Worm (Caenorhabditis elegans) whole organism, L2 larva: ENCODE results near the gene ttr-29.

Source experiments
- R02D3.7 ChIP-seq: fragments of 150-350 bp; optimal IDR thresholded peaks from 2 replicates; lab custom pipeline; 2014; ENCODE audit warnings: missing biosample characterization, missing genetic modification characterization
- Y55F3AM.14 ChIP-seq: fragments of 200-800 bp; sonication (Bioruptor generic); optimal IDR thresholded peaks from 2 replicates; lab custom pipeline; 2018; ENCODE audit warnings: mild to moderate bottlenecking, missing genetic modification characterization, missing compliant biosample characterization
- ZK546.5 ChIP-seq: sonication (generic microtip); optimal IDR thresholded peaks from 2 replicates; lab custom pipeline; 2017; ENCODE audit warnings: missing biosample characterization, missing genetic modification characterization
- alr-1 ChIP-seq: fragments of 150-350 bp; optimal IDR thresholded peaks from 2 replicates; lab custom pipeline; 2014; ENCODE audit warnings: missing biosample characterization, missing genetic modification characterization
- aly-2 ChIP-seq: fragments of 150-350 bp; optimal IDR thresholded peaks from 2 replicates; lab custom pipeline; 2014; ENCODE audit warnings: missing biosample characterization, missing genetic modification characterization
- ama-1 ChIP-seq: fragments of 150-350 bp; optimal IDR thresholded peaks from 2 replicates; lab custom pipeline; 2018; ENCODE audit warnings: inconsistent platforms
- blmp-1 ChIP-seq: sonication (generic microtip); optimal IDR thresholded peaks from 2 replicates; lab custom pipeline; 2017; ENCODE audit warnings: missing genetic modification characterization, mild to moderate bottlenecking, missing compliant biosample characterization, antibody characterized with exemption, moderate library complexity; ENCODE audit not compliant: insufficient read depth
- ceh-82 ChIP-seq: fragments of 150-350 bp; optimal IDR thresholded peaks from 2 replicates; lab custom pipeline; 2014; ENCODE audit warnings: missing biosample characterization, missing genetic modification characterization
- dmd-4 ChIP-seq: sonication (generic microtip); optimal IDR thresholded peaks from 2 replicates; lab custom pipeline; 2017; ENCODE audit warnings: missing biosample characterization, missing genetic modification characterization
- egl-27 ChIP-seq: sonication (generic microtip); optimal IDR thresholded peaks from 3 replicates; lab custom pipeline; 2017; ENCODE audit warnings: missing biosample characterization, missing genetic modification reagents, missing genetic modification characterization
- elt-1 ChIP-seq: fragments of 150-350 bp; optimal IDR thresholded peaks from 2 replicates; lab custom pipeline; 2014; ENCODE audit warnings: missing biosample characterization, missing genetic modification characterization
- elt-3 ChIP-seq: sonication (generic microtip); optimal IDR thresholded peaks from 2 replicates; lab custom pipeline; 2017; ENCODE audit warnings: missing biosample characterization, missing genetic modification characterization
- fos-1 ChIP-seq: fragments of 150-350 bp; optimal IDR thresholded peaks from 2 replicates; lab custom pipeline; 2014; ENCODE audit warnings: missing biosample characterization, missing genetic modification characterization
- gmeb-1 ChIP-seq: fragments of 150-350 bp; optimal IDR thresholded peaks from 2 replicates; lab custom pipeline; 2014; ENCODE audit warnings: missing biosample characterization, missing genetic modification characterization
- lin-11 ChIP-seq: fragments of 150-350 bp; sonication (generic microtip); optimal IDR thresholded peaks from 2 replicates; lab custom pipeline; 2014; ENCODE audit warnings: missing biosample characterization, missing genetic modification characterization, inconsistent platforms, mixed read lengths
- lin-13 ChIP-seq: fragments of 150-350 bp; optimal IDR thresholded peaks from 2 replicates; lab custom pipeline; 2014; ENCODE audit warnings: missing biosample characterization, missing genetic modification reagents, missing genetic modification characterization
- lin-39 ChIP-seq: fragments of 150-350 bp; optimal IDR thresholded peaks from 2 replicates; lab custom pipeline; 2014; ENCODE audit warnings: missing biosample characterization, missing genetic modification reagents, missing genetic modification characterization
- lsy-2 ChIP-seq, 2 experiments: fragments of 150-350 bp in 1 of 2; sonication (generic microtip) in 1 of 2; optimal IDR thresholded peaks; 2 replicates each; lab custom pipeline; 2014 to 2017; ENCODE audit warnings: missing biosample characterization in 2 of 2, missing genetic modification characterization in 2 of 2
- mab-5 ChIP-seq: fragments of 150-350 bp; optimal IDR thresholded peaks from 2 replicates; lab custom pipeline; 2014; ENCODE audit warnings: missing biosample characterization, missing genetic modification characterization
- mdl-1 ChIP-seq, 2 experiments: fragments of 150-350 bp in 1 of 2; sonication (generic microtip) in 1 of 2; optimal IDR thresholded peaks; 2 replicates each; lab custom pipeline; 2017; ENCODE audit warnings: missing biosample characterization in 2 of 2, missing genetic modification characterization in 2 of 2
- nhr-10 ChIP-seq: sonication (generic microtip); optimal IDR thresholded peaks from 2 replicates; lab custom pipeline; 2017; ENCODE audit warnings: missing biosample characterization, missing genetic modification characterization
- nhr-12 ChIP-seq: fragments of 150-350 bp; optimal IDR thresholded peaks from 2 replicates; lab custom pipeline; 2014; ENCODE audit warnings: missing biosample characterization, missing genetic modification characterization
- nhr-23 ChIP-seq: fragments of 150-350 bp; optimal IDR thresholded peaks from 2 replicates; lab custom pipeline; 2014; ENCODE audit warnings: missing biosample characterization, missing genetic modification reagents, missing genetic modification characterization
- nhr-6 ChIP-seq: fragments of 150-350 bp; optimal IDR thresholded peaks from 2 replicates; lab custom pipeline; 2014; ENCODE audit warnings: missing biosample characterization, missing genetic modification characterization
- peb-1 ChIP-seq: fragments of 150-350 bp; optimal IDR thresholded peaks from 2 replicates; lab custom pipeline; 2014; ENCODE audit warnings: missing biosample characterization, missing genetic modification characterization
- skn-1 ChIP-seq: sonication (generic microtip); optimal IDR thresholded peaks from 2 replicates; lab custom pipeline; 2017; ENCODE audit warnings: missing biosample characterization, missing genetic modification characterization
- sma-3 ChIP-seq: sonication (generic microtip); optimal IDR thresholded peaks from 2 replicates; lab custom pipeline; 2016; ENCODE audit warnings: missing genetic modification reagents, missing genetic modification characterization, missing compliant biosample characterization
- sma-9 ChIP-seq, 2 experiments: fragments of 150-350 bp in 1 of 2; sonication (generic microtip) in 1 of 2; optimal IDR thresholded peaks; 2 replicates each; lab custom pipeline; 2014 to 2016; ENCODE audit warnings: missing genetic modification characterization in 2 of 2, mild to moderate bottlenecking in 1 of 2, missing biosample characterization in 1 of 2, missing compliant biosample characterization in 1 of 2, missing genetic modification reagents in 1 of 2, moderate library complexity in 1 of 2
- unc-39 ChIP-seq: fragments of 150-350 bp; optimal IDR thresholded peaks from 2 replicates; lab custom pipeline; 2014; ENCODE audit warnings: missing biosample characterization, missing genetic modification characterization
- unc-55 ChIP-seq: fragments of 150-350 bp; sonication (generic microtip); optimal IDR thresholded peaks from 3 replicates; lab custom pipeline; 2014; ENCODE audit warnings: missing biosample characterization, missing genetic modification reagents, missing genetic modification characterization
- unc-62 ChIP-seq: fragments of 150-350 bp; optimal IDR thresholded peaks from 2 replicates; lab custom pipeline; 2014; ENCODE audit warnings: missing biosample characterization, missing genetic modification reagents, missing genetic modification characterization
- zag-1 ChIP-seq: fragments of 150-350 bp; optimal IDR thresholded peaks from 2 replicates; lab custom pipeline; 2014; ENCODE audit warnings: missing biosample characterization, missing genetic modification characterization
- ztf-11 ChIP-seq: sonication (generic microtip); optimal IDR thresholded peaks from 2 replicates; lab custom pipeline; 2017; ENCODE audit warnings: missing biosample characterization, missing genetic modification characterization

Gene ttr-29

DNA sequence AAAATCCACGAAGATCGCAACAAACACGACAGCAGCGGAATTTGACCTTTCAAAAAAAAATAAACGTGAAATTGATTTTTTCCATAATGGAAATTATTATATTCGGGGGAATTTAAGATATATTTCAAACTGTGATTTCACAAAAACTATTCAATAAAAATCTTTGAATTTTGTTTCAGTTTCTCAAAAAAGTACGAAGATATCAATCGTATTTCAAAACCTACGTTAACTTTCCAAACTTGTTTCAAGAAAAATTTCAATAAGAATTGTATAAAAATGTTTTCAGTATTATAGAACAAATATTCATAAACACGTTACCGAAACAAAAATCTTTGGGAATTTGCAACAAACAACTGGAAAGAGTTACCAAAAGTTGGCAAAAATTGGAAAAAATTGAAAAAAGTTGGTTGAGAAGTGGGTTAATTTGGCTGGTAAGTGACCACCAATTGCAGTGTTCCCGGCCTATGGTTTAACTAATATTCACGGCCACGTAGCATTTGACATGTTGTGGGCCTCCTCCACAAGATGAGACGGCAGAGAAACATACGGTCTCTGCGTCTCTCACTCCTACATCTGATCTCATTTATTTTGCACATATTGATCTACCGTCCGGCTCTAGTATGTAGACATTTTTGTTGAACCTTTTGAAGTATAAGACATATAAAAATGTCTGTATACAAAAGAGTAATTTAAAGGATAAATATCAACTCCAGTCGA, 44.3 kb upstream of the ttr-29 start, which contains the start of the genes T16G1.9 and T16G1.18 (continued):
- no peak for TF ChIP-seq peb-1
- no peak for TF ChIP-seq sma-9 (GFP tag; optimal IDR thresholded peaks at IDR 0.05; lab: Kevin White, UChicago)
- TF ChIP-seq sma-9 (tag; optimal IDR thresholded peaks at IDR 0.05; lab: Kevin White, UChicago), result no peak
- TF ChIP-seq, all 48 proteins: peak for 10

DNA sequence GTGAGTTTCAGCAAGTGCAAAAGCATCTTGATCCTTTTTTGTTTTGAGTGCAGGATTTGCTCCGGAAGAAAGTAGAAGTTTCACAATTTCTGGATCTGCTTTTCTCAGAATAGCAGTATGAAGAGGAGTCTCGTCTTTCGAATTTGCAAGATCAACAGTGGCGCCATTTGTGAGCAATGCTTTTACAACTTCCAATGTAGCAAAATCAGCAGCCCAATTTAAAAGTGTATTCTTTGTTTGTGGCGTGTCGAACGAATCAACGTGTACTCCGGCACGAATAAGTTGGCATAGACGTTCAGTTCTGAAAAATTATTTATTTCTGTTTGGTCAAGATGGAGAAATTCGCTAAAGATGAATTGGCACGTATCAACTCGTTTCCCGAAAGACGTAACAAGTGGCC, 43.0 kb upstream of the ttr-29 start, which contains the start of gene T16G1.13:
Gene T16G1.13, plus strand, starts transcription at position 301 of the 400 bp plus-strand sequence.
- no peak for TF ChIP-seq nhr-23
- TF ChIP-seq, all 48 proteins: peak for 0

DNA sequence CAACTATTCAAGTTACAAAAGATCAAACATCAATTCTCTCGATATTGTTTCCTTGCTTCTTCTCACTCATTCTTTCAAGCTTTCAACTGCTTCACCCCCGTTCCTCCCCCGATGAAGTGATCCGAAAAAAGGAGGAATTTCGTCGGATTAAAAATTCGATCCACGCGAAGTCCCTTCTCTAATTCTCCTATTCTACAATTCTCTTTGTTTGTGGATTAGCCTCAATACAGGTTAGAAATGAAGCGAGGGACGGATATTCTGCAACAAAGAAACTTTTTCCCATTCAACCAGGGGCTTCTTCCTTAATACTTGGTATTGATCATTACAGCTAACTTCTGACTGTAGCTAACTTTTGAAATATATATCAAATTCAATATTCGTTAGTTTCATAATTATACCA, 38.1 kb upstream of the ttr-29 start, which contains the start of gene grl-2:
Gene grl-2, plus strand, starts transcription at position 301 of the 400 bp plus-strand sequence.
- TF ChIP-seq dmd-4 (tag; lab: Kevin White, UChicago), result no peak
- no peak for TF ChIP-seq zag-1 (tag; lab: Kevin White, UChicago)
- no peak for TF ChIP-seq peb-1
- TF ChIP-seq R02D3.7 (tag; lab: Kevin White, UChicago), result no peak
- no peak for TF ChIP-seq ztf-11 (tag; lab: Kevin White, UChicago)
- TF ChIP-seq nhr-10, result no peak
- TF ChIP-seq unc-62 (GFP tag; lab: Kevin White, UChicago), result no peak
- no peak for TF ChIP-seq aly-2
- TF ChIP-seq mdl-1 (tag; optimal IDR thresholded peaks at IDR 0.05; lab: Kevin White, UChicago), result no peak
- TF ChIP-seq blmp-1, result no peak
- TF ChIP-seq alr-1 (tag; lab: Kevin White, UChicago), result no peak
- TF ChIP-seq unc-39 (tag; lab: Kevin White, UChicago), result no peak
- TF ChIP-seq elt-1, result no peak
- no peak for TF ChIP-seq fos-1 (tag; lab: Kevin White, UChicago)
- no peak for TF ChIP-seq ama-1 (lab: Kevin White, UChicago)
- TF ChIP-seq sma-3 (GFP tag; lab: Kevin White, UChicago), result no peak
- TF ChIP-seq lin-39 (tag; lab: Kevin White, UChicago), result no peak

DNA sequence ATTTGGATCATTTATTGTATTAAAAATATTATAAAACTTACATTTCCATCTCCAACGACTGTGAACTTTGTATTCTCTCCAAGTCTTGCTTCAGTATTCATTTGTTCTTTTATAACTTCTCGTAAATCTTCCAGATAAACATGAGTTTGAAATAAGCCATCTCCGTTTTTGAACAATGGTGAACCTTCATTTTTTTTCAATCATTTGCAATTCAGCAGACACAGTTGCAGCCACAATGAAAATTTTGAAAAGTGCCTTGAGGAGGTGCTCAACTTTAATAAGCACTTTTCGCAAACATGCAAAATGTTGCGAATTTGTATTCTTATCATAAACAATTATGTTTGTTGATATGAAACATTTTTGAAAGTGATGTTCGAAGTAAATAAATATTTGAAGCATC, 37.6 kb upstream of the ttr-29 start, which contains the start of gene T16G1.3:
Gene T16G1.3, minus strand, starts transcription at position 101 of the 400 bp plus-strand sequence.
- no peak for TF ChIP-seq lsy-2 (tag; optimal IDR thresholded peaks at IDR 0.05; lab: Kevin White, UChicago)
- TF ChIP-seq sma-9 (GFP tag; optimal IDR thresholded peaks at IDR 0.05; lab: Kevin White, UChicago), result no peak
- no peak for TF ChIP-seq sma-9 (tag; optimal IDR thresholded peaks at IDR 0.05; lab: Kevin White, UChicago)
- TF ChIP-seq elt-3, result no peak
- no peak for TF ChIP-seq ama-1 (lab: Kevin White, UChicago)
- TF ChIP-seq ZK546.5, result no peak
- no peak for TF ChIP-seq unc-55 (GFP tag; lab: Kevin White, UChicago)
- TF ChIP-seq Y55F3AM.14 (GFP tag; lab: Kevin White, UChicago), result no peak
- no peak for TF ChIP-seq lin-11 (tag; lab: Kevin White, UChicago)
- TF ChIP-seq skn-1 (tag; lab: Kevin White, UChicago), result no peak
- no peak for TF ChIP-seq mdl-1 (tag; optimal IDR thresholded peaks at IDR 0.05; lab: Kevin White, UChicago)
- TF ChIP-seq zag-1 (tag; lab: Kevin White, UChicago), result no peak
- TF ChIP-seq aly-2, result no peak
- TF ChIP-seq ceh-82 (tag; lab: Kevin White, UChicago), result no peak
- TF ChIP-seq lin-13 (GFP tag; lab: Kevin White, UChicago), result no peak
- TF ChIP-seq alr-1 (tag; lab: Kevin White, UChicago), result no peak
- no peak for TF ChIP-seq unc-62 (GFP tag; lab: Kevin White, UChicago)
- no peak for TF ChIP-seq nhr-6 (tag; lab: Kevin White, UChicago)
- TF ChIP-seq dmd-4 (tag; lab: Kevin White, UChicago), result no peak

DNA sequence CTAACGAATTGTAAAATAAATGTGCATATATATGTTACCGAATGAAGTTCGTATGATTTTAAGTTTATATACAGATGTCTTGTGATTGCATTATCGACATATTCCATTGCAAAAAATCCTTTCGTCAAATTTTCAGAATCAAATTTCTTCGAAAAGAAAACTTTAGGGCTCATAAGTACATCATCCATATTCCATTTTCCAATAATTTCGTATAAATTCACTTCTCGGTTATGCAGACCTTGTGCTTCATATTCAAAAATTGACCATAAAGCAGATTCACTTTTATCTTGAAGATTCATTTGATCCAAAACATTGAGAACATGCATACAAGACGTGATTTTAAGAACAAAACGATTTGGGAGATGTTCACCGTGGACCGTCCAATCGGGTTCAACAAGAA, 36.8 kb upstream of the ttr-29 start:
- no peak for TF ChIP-seq nhr-12 (tag; lab: Kevin White, UChicago)
- TF ChIP-seq unc-62 (GFP tag; lab: Kevin White, UChicago), result no peak
- no peak for TF ChIP-seq zag-1 (tag; lab: Kevin White, UChicago)
- TF ChIP-seq gmeb-1 (tag; lab: Kevin White, UChicago), result no peak
- TF ChIP-seq mab-5 (tag; lab: Kevin White, UChicago), result no peak
- TF ChIP-seq lin-11 (tag; lab: Kevin White, UChicago), result no peak
- no peak for TF ChIP-seq egl-27 (tag; lab: Kevin White, UChicago)
